Worm (Caenorhabditis elegans) whole organism, young adult: ENCODE data around the gene lron-14.

Source experiments
- Y56A3A.18 ChIP-seq: fragments of 200-800 bp; sonication (Bioruptor generic); IDR thresholded peaks from 2 replicates; pipeline ENCODE4 v1.3.6; 2022; ENCODE audit warnings: missing genetic modification reagents, missing genetic modification characterization, missing compliant biosample characterization
- nfyb-1 ChIP-seq: fragments of 200-800 bp; sonication (Bioruptor generic); IDR thresholded peaks from 2 replicates; pipeline ENCODE4 v1.3.6; 2022; ENCODE audit warnings: missing genetic modification reagents, missing genetic modification characterization, missing compliant biosample characterization

DNA sequence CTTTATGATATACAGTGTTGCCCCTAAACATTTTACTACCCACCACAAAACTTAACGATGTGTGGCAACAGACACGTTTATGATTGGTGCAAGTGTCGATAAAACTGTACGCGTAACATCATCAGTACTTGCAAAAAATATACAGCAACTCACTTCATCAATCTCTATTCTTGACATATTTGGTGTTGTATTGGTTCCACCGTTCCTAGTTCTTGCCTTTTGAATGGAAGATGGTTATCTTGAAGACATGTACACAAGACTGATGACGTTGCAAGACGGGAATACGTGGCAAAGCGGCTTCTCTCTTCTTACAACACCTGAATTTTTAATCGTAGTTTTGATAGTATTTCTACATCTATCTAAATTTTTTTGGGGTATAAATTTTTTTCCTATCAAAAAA is 44.5 kb upstream of the lron-14 start:
- no peak for TF ChIP-seq Y56A3A.18 (GFP tag; lab: Robert Waterston, UW)
- no peak for TF ChIP-seq nfyb-1
